Worm (Caenorhabditis elegans) whole organism, L4 larva: ENCODE results near the gene C03F11.2.

Experiments
- D1046.2 ChIP-seq: fragments of 200-800 bp; sonication (Bioruptor generic); IDR thresholded peaks from 2 replicates; pipeline ENCODE4 v1.3.6; 2022; ENCODE audit warnings: missing genetic modification characterization, missing compliant biosample characterization
- F26F4.8 ChIP-seq: fragments of 200-800 bp; sonication (Bioruptor generic); conservative IDR thresholded peaks from 2 replicates; pipeline ENCODE4 v1.3.6; 2022; ENCODE audit warnings: missing genetic modification characterization, missing compliant biosample characterization
- T26A8.4 ChIP-seq: fragments of 200-800 bp; sonication (Bioruptor generic); IDR thresholded peaks from 2 replicates; pipeline ENCODE4 v1.3.6; 2022; ENCODE audit warnings: missing genetic modification characterization, missing compliant biosample characterization
- Y75B8A.6 ChIP-seq: fragments of 200-800 bp; sonication (Bioruptor generic); IDR thresholded peaks from 2 replicates; pipeline ENCODE4 v1.3.6; 2022; ENCODE audit warnings: missing genetic modification reagents, missing genetic modification characterization, missing compliant biosample characterization
- ZK546.5 ChIP-seq, 2 experiments: sonication (generic microtip); optimal IDR thresholded peaks; 2 replicates each; lab custom pipeline; 2017; ENCODE audit warnings: missing biosample characterization in 2 of 2, missing genetic modification characterization in 2 of 2
- aha-1 ChIP-seq: fragments of 150-350 bp; peaks from one replicate; lab custom pipeline; 2014; ENCODE audit warnings: missing biosample characterization, missing genetic modification characterization
- ama-1 ChIP-seq: fragments of 150-350 bp; optimal IDR thresholded peaks from 2 replicates; lab custom pipeline; 2014; ENCODE audit warnings: inconsistent platforms, mixed read lengths
- ceh-20 ChIP-seq: fragments of 200-800 bp; sonication (Bioruptor generic); IDR thresholded peaks from 2 replicates; pipeline ENCODE4 v1.3.6; 2022; ENCODE audit warnings: missing genetic modification reagents, missing genetic modification characterization, missing compliant biosample characterization
- ceh-82 ChIP-seq: sonication (generic microtip); optimal IDR thresholded peaks from 2 replicates; lab custom pipeline; 2017; ENCODE audit warnings: missing biosample characterization, missing genetic modification characterization
- daf-16 ChIP-seq, 3 experiments: sonication (generic microtip); optimal IDR thresholded peaks; 2 replicates each; lab custom pipeline; 2016 to 2017; ENCODE audit warnings: missing genetic modification characterization in 3 of 3, missing genetic modification reagents in 3 of 3, mild to moderate bottlenecking in 2 of 3, missing compliant biosample characterization in 2 of 3, missing biosample characterization in 1 of 3, moderate library complexity in 1 of 3
- dmd-6 ChIP-seq: fragments of 200-800 bp; sonication (Bioruptor generic); IDR thresholded peaks from 2 replicates; pipeline ENCODE4 v1.3.6; 2022; ENCODE audit warnings: missing genetic modification reagents, missing genetic modification characterization, missing compliant biosample characterization
- dmd-9 ChIP-seq: fragments of 200-800 bp; sonication (Bioruptor generic); IDR thresholded peaks from 2 replicates; pipeline ENCODE4 v1.3.6; 2022; ENCODE audit warnings: missing genetic modification reagents, missing genetic modification characterization, missing compliant biosample characterization
- dpl-1 ChIP-seq: fragments of 150-350 bp; optimal IDR thresholded peaks from 2 replicates; lab custom pipeline; 2014; ENCODE audit warnings: missing biosample characterization, missing genetic modification reagents, missing genetic modification characterization
- lim-7 ChIP-seq: fragments of 200-800 bp; sonication (Bioruptor generic); IDR thresholded peaks from 2 replicates; pipeline ENCODE4 v1.3.6; 2022; ENCODE audit warnings: missing genetic modification characterization, missing compliant biosample characterization
- lin-38 ChIP-seq: fragments of 200-800 bp; sonication (Bioruptor generic); IDR thresholded peaks from 2 replicates; pipeline ENCODE4 v1.3.6; 2022; ENCODE audit warnings: missing genetic modification reagents, missing genetic modification characterization, missing compliant biosample characterization
- lin-39 ChIP-seq: fragments of 150-350 bp; optimal IDR thresholded peaks from 2 replicates; lab custom pipeline; 2014; ENCODE audit warnings: missing biosample characterization, missing genetic modification reagents, missing genetic modification characterization
- madf-9 ChIP-seq: fragments of 200-800 bp; sonication (Bioruptor generic); conservative IDR thresholded peaks from 2 replicates; pipeline ENCODE4 v1.3.6; 2022; ENCODE audit warnings: missing genetic modification reagents, missing genetic modification characterization, missing compliant biosample characterization
- mes-2 ChIP-seq: sonication (generic microtip); optimal IDR thresholded peaks from 2 replicates; lab custom pipeline; 2016; ENCODE audit warnings: missing genotype, mild to moderate bottlenecking, missing genetic modification characterization, missing compliant biosample characterization; ENCODE audit not compliant: poor library complexity, severe bottlenecking
- nhr-111 ChIP-seq: fragments of 200-800 bp; sonication (Bioruptor generic); optimal IDR thresholded peaks from 2 replicates; lab custom pipeline; 2018; ENCODE audit warnings: mild to moderate bottlenecking, missing genetic modification characterization, missing compliant biosample characterization
- nhr-28 ChIP-seq: fragments of 150-350 bp; optimal IDR thresholded peaks from 2 replicates; lab custom pipeline; 2014; ENCODE audit warnings: missing biosample characterization, missing genetic modification characterization
- nhr-41 ChIP-seq: fragments of 200-800 bp; sonication (Bioruptor generic); IDR thresholded peaks from 2 replicates; pipeline ENCODE4 v1.3.6; 2022; ENCODE audit warnings: missing genetic modification reagents, missing genetic modification characterization, missing compliant biosample characterization
- nhr-76 ChIP-seq: fragments of 150-350 bp; optimal IDR thresholded peaks from 2 replicates; lab custom pipeline; 2014; ENCODE audit warnings: missing biosample characterization, missing genetic modification characterization
- nhr-77 ChIP-seq: fragments of 150-350 bp; optimal IDR thresholded peaks from 2 replicates; lab custom pipeline; 2014; ENCODE audit warnings: missing biosample characterization, missing genetic modification characterization
- pha-4 ChIP-seq, 2 experiments: fragments of 150-350 bp in 1 of 2; fragments of 200-800 bp in 1 of 2; sonication (Bioruptor generic) in 1 of 2; IDR thresholded peaks in 1 of 2; optimal IDR thresholded peaks in 1 of 2; 2 replicates each; pipeline versions ENCODE4 v1.3.6 to Lab custom; 2014 to 2022; ENCODE audit warnings: missing genetic modification characterization in 2 of 2, missing genetic modification reagents in 2 of 2, missing biosample characterization in 1 of 2, missing compliant biosample characterization in 1 of 2
- pqm-1 ChIP-seq: sonication (generic microtip); optimal IDR thresholded peaks from 2 replicates; lab custom pipeline; 2017; ENCODE audit warnings: missing biosample characterization, missing genetic modification characterization
- unc-39 ChIP-seq: sonication (generic microtip); optimal IDR thresholded peaks from 2 replicates; lab custom pipeline; 2017; ENCODE audit warnings: missing biosample characterization, missing genetic modification characterization
- unc-62 ChIP-seq, 3 experiments: fragments of 150-350 bp in 1 of 3; sonication (generic microtip); optimal IDR thresholded peaks in 2 of 3; peaks in 1 of 3; 1 replicate in 1 of 3; 2 replicates in 2 of 3; lab custom pipeline; 2014 to 2017; ENCODE audit warnings: missing biosample characterization in 3 of 3, missing genetic modification characterization in 3 of 3, missing genetic modification reagents in 3 of 3, missing genotype in 1 of 3
- vab-7 ChIP-seq: fragments of 200-800 bp; sonication (Bioruptor generic); IDR thresholded peaks from 2 replicates; pipeline ENCODE4 v1.3.6; 2022; ENCODE audit warnings: missing genetic modification reagents, missing genetic modification characterization, missing compliant biosample characterization
- ztf-11 ChIP-seq: fragments of 150-350 bp; optimal IDR thresholded peaks from 2 replicates; lab custom pipeline; 2014; ENCODE audit warnings: missing biosample characterization, missing genetic modification characterization
- ztf-7 ChIP-seq: fragments of 150-350 bp; optimal IDR thresholded peaks from 2 replicates; lab custom pipeline; 2014; ENCODE audit warnings: missing biosample characterization, missing genetic modification characterization

The C03F11.2 gene

ce11 chrX:5387629-5388028 lies 9.6 kb downstream of the C03F11.2 start:
- TF ChIP-seq D1046.2 (GFP tag; lab: Robert Waterston, UW) (no peak), ZK546.5 (tag; optimal IDR thresholded peaks at IDR 0.05; lab: Kevin White, UChicago) (no peak), dpl-1 (no peak), nhr-41 (no peak), pha-4 (GFP tag; IDR thresholded peaks at IDR 0.05; lab: Robert Waterston, UW) (no peak), pha-4 (tag; optimal IDR thresholded peaks at IDR 0.05; lab: Kevin White, UChicago) (no peak), lim-7 (GFP tag; lab: Robert Waterston, UW) (no peak), ceh-82 (tag; lab: Kevin White, UChicago) (no peak), unc-39 (tag; lab: Kevin White, UChicago) (no peak), nhr-76 (no peak), lin-39 (tag; lab: Kevin White, UChicago) (no peak), mes-2 (tag; lab: Kevin White, UChicago) (no peak), dmd-9 (GFP tag; lab: Robert Waterston, UW) (no peak), Y75B8A.6 (no peak)

ce11 chrX:5386558-5386957 lies 10.6 kb downstream of the C03F11.2 start, which contains the start of gene kcnl-3:
kcnl-3 (plus strand) TSS chrX:5386858.
- TF ChIP-seq T26A8.4 (GFP tag; lab: Robert Waterston, UW): no peak
- TF ChIP-seq aha-1 (tag; lab: Kevin White, UChicago): peak; percentile 15
- no peak for TF ChIP-seq pha-4 (GFP tag; IDR thresholded peaks at IDR 0.05; lab: Robert Waterston, UW)
- TF ChIP-seq pha-4 (tag; optimal IDR thresholded peaks at IDR 0.05; lab: Kevin White, UChicago): no peak

ce11 chrX:5382778-5383177 lies 14.4 kb downstream of the C03F11.2 start:
- no peak for TF ChIP-seq mes-2 (tag; lab: Kevin White, UChicago)
- peak in 1 of 2 experiments; percentile 87 for TF ChIP-seq unc-62 (GFP tag; optimal IDR thresholded peaks at IDR 0.05 in 1 of 2; lab: Kevin White, UChicago)
- no peak for TF ChIP-seq unc-62 (tag; optimal IDR thresholded peaks at IDR 0.05; lab: Kevin White, UChicago)

ce11 chrX:5377307-5377706 lies 19.9 kb downstream of the C03F11.2 start, which contains the start of gene sek-5:
sek-5 (plus strand) TSS chrX:5377607.
- TF ChIP-seq lin-38 (GFP tag; lab: Robert Waterston, UW) (no peak), D1046.2 (GFP tag; lab: Robert Waterston, UW) (no peak), madf-9 (GFP tag; lab: Robert Waterston, UW) (no peak), ztf-11 (tag; lab: Kevin White, UChicago) (no peak), vab-7 (GFP tag; lab: Robert Waterston, UW) (no peak), ceh-20 (GFP tag; lab: Robert Waterston, UW) (no peak), ama-1 (lab: Kevin White, UChicago) (no peak), ztf-7 (tag; lab: Kevin White, UChicago) (no peak), mes-2 (tag; lab: Kevin White, UChicago) (no peak)

ce11 chrX:5374742-5375141 lies 22.5 kb downstream of the C03F11.2 start, which contains the start of gene sek-4:
sek-4 (plus strand) TSS chrX:5375059.
- peak; percentile 45 for TF ChIP-seq nhr-28
- no peak for TF ChIP-seq daf-16 (GFP tag; optimal IDR thresholded peaks at IDR 0.05; lab: Kevin White, UChicago)
- TF ChIP-seq daf-16 (tag; optimal IDR thresholded peaks at IDR 0.05; lab: Kevin White, UChicago): peak; percentile 91
- TF ChIP-seq F26F4.8: no peak
- peak; percentile 52 for TF ChIP-seq pqm-1 (tag; lab: Kevin White, UChicago)
- TF ChIP-seq pha-4 (GFP tag; IDR thresholded peaks at IDR 0.05; lab: Robert Waterston, UW): no peak
- TF ChIP-seq pha-4 (tag; optimal IDR thresholded peaks at IDR 0.05; lab: Kevin White, UChicago): no peak
- peak; percentile 33; the same call in 1 of the 2 replicates for TF ChIP-seq dmd-6 (GFP tag; lab: Robert Waterston, UW)
- TF ChIP-seq nhr-77 (tag; lab: Kevin White, UChicago): no peak

- no peak for TF ChIP-seq nhr-111 (GFP tag; lab: Kevin White, UChicago)
- TF ChIP-seq ama-1 (lab: Kevin White, UChicago): no peak
- peak in 1 of 2 experiments; percentile 95 for TF ChIP-seq unc-62 (GFP tag; optimal IDR thresholded peaks at IDR 0.05 in 1 of 2; lab: Kevin White, UChicago)
- no peak for TF ChIP-seq unc-62 (tag; optimal IDR thresholded peaks at IDR 0.05; lab: Kevin White, UChicago)
Observed at ce11 chrX:5373597-5373996, 23.6 kb downstream of the C03F11.2 start.
